Fruit fly (Drosophila melanogaster) S2 (cell line): ENCODE measurements around the gene CG17855.

Experiments
- CG8478 ChIP-seq: fragments of >200 bp; optimal IDR thresholded peaks from 2 replicates; lab custom pipeline; 2018
- CTCF ChIP-seq, 2 experiments: fragments of >200 bp; optimal IDR thresholded peaks; 2 replicates each; lab custom pipeline; 2018

The CG17855 gene

DNA sequence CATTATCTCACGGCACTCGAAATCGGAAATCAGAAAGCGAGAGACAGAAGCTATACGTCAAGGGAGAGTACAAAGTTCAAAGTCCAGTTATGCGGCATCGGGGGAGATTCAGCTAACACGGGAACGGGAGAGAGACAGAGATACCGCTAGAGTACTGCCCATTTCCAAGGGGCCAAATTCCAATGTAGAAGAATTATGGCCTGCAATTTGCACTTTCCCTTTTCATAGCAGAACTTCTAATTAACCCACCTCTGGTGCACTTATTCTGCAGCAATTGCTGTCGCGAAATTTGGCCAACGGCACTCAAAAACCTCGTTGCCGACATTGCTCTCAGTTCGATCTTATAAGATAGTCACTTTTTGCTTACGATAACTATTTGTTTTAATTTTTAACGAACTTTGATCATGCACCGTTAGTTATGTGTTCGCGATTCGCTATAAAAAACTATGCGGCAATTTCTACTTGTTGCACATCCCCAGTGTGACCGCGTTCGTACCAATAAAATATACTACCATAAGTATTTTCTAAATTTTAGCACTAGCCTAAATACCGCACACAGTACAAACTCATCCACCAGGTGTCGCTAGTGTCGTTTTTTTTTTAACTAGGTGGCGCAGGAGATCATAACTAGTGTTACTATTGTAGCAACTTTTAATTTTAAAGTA lies 36.1 kb downstream of the CG17855 start, which contains the start of gene Mtpalpha:
Mtpalpha (minus strand) TSS at position 501 of the 665 bp plus-strand sequence.
- TF ChIP-seq CG8478 (lab: Kevin White, UChicago) (no peak), CTCF (optimal IDR thresholded peaks at IDR 0.05; lab: Kevin White, UChicago) (peak; percentile 91 to 97)

DNA sequence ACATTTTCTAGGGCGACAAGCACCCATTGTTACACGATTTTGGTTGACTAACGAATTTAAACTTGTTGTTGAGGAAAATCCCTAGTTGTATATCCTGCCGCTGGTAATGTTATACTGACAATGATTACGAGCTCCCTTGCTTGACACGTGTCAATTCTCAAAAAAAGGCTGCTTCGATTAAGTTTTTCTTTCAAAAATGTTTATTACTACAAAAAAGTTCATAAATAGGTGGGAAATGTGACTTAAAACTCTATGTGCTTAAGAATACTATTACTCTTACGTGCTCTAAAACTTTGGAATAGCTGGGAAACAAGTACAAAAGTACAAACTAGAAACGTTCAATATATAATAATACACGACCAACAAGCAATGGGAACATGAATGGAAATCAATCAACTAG lies 39.2 kb downstream of the CG17855 start, which contains the start of gene CG31709:
CG31709 (minus strand) TSS at position 101 of the 400 bp plus-strand sequence.
- TF ChIP-seq CG8478 (lab: Kevin White, UChicago) = no peak
- no peak for TF ChIP-seq CTCF (optimal IDR thresholded peaks at IDR 0.05; lab: Kevin White, UChicago)

DNA sequence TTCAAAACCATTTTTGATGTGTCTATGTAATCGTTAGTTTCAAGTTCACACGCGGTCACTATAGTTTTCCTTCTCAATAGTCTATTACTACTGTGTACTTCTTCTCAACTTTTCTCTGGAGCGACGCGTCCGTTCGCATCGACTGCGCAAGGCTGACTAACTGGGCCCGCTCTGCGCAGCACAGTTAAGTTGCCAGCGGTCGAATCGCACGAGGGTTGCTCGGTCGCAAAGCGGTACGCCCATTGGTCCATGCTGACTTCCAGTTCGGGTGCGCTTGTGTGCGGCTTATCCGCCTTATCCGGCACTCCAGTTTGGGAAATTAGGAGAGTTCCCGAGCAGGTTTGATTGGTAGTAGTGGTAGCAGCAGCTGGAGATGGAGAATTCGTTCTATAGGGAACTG lies 41.3 kb downstream of the CG17855 start, which contains the start of gene gcm:
gcm (minus strand) TSS at position 164 of the 400 bp plus-strand sequence.
- TF ChIP-seq CG8478 (lab: Kevin White, UChicago) = no peak
- TF ChIP-seq CTCF (optimal IDR thresholded peaks at IDR 0.05; lab: Kevin White, UChicago) = no peak

DNA sequence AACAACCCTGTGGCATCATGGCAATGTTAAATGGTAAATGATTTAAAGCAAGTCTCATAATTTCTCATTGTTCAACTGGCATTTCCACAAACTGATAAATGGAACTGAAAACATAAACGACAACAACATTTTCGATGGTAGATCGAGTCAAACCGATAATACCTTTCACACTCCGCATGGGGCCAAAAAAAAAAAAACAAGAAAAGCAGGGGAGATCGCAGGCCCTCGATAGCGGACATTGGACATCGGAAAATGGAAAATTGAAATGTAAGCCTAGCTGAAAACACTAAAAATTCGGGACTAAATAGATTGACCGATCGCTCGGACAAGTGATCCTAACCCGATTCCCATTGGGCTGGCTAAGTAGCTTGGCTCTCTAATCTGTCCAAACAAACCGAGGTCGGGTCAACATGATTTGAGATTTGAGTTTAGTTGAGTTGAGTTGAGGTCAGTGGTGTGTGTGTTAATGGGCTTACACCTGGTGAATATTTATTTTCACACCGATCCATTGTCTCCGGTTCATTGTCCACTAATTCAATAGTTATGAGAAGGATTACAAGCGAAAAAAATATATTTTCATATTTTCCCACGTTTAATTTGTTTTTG lies 43.9 kb downstream of the CG17855 start:
- TF ChIP-seq CG8478 (lab: Kevin White, UChicago) (no peak), CTCF (optimal IDR thresholded peaks at IDR 0.05; lab: Kevin White, UChicago) (no peak)

DNA sequence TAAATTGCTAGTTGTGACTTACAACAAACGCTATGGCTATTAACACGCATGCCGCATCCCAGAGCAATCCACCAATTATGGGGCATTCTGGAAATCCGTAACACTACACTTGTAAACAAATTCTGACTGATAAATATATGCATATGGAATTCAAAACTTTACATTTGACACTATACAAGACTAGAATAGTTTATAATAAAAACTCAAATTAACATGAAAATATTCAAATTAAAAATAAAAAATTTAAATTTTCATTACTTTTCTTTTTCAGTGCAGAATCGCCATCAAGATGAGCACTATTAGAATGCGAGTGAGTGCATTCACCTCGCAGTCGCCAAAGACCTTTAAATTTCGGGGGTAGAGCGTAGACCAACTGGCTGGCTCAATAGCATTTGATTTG lies 45.6 kb downstream of the CG17855 start:
- TF ChIP-seq CTCF (optimal IDR thresholded peaks at IDR 0.05; lab: Kevin White, UChicago) = no peak
- TF ChIP-seq CG8478 (lab: Kevin White, UChicago) = no peak

DNA sequence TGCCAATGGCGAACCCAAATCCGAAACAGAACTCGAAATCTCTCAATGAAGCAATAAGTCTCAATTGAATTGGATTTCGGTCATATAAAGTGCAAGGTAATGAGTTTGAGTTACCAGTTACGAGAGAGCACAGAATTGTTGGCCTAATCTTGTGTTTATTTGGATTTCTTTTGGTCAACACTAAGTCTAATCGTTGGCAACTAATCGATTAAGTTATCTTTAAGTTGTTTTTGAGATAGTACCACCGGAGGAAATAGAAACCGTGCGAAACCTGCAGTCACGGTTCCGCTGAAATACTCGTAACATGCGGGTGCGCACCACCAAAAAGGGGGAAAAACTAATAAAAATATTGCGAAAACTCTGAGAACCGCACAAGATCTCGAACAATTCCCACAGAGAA lies 48.9 kb downstream of the CG17855 start, which contains the start of gene CG3841:
CG3841 (plus strand) TSS at position 301 of the 400 bp plus-strand sequence.
- TF ChIP-seq CG8478 (lab: Kevin White, UChicago) (no peak), CTCF (optimal IDR thresholded peaks at IDR 0.05; lab: Kevin White, UChicago) (no peak)

DNA sequence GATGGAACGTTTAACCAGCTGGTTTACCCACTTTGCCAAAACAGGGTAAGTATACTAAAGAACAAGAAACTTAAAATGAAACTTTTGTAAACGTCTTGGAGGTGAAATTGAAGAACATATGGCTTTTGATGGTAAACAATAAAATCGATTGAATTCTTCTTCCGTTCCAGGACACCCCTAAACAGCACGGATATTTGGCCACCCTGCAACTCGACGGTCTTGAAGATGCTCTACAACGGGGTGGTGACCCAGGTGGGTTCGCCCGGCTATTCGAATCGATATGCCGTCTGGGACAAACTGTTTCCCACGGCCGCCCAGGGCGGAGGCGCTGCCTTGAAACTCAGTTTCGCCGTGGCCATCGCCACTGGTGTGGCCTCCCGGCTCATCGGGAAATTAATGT lies 50.8 kb downstream of the CG17855 start:
- TF ChIP-seq CTCF (optimal IDR thresholded peaks at IDR 0.05; lab: Kevin White, UChicago) (no peak), CG8478 (lab: Kevin White, UChicago) (no peak)
